Fruit fly (Drosophila melanogaster) Kc167 (cell line): ENCODE data around the gene Sam-S.

ENCODE experiments used
- Myc ChIP-seq: fragments of >200 bp; optimal IDR thresholded peaks from 2 replicates; lab custom pipeline; 2017; ENCODE audit warnings: missing external identifiers
- Sin3A ChIP-seq: fragments of >200 bp; optimal IDR thresholded peaks from 2 replicates; lab custom pipeline; 2018; ENCODE audit warnings: missing external identifiers
- h ChIP-seq: fragments of >200 bp; optimal IDR thresholded peaks from 3 replicates; lab custom pipeline; 2018; ENCODE audit warnings: missing external identifiers
- insv ChIP-seq: fragments of >200 bp; optimal IDR thresholded peaks from 3 replicates; lab custom pipeline; 2018; ENCODE audit warnings: missing external identifiers
- psq ChIP-seq: fragments of >200 bp; optimal IDR thresholded peaks from 2 replicates; lab custom pipeline; 2017; ENCODE audit warnings: missing external identifiers
- ttk ChIP-seq: sonication (Bioruptor generic); optimal IDR thresholded peaks from 2 replicates; lab custom pipeline; 2017; ENCODE audit warnings: missing external identifiers

Sam-S gene

DNA sequence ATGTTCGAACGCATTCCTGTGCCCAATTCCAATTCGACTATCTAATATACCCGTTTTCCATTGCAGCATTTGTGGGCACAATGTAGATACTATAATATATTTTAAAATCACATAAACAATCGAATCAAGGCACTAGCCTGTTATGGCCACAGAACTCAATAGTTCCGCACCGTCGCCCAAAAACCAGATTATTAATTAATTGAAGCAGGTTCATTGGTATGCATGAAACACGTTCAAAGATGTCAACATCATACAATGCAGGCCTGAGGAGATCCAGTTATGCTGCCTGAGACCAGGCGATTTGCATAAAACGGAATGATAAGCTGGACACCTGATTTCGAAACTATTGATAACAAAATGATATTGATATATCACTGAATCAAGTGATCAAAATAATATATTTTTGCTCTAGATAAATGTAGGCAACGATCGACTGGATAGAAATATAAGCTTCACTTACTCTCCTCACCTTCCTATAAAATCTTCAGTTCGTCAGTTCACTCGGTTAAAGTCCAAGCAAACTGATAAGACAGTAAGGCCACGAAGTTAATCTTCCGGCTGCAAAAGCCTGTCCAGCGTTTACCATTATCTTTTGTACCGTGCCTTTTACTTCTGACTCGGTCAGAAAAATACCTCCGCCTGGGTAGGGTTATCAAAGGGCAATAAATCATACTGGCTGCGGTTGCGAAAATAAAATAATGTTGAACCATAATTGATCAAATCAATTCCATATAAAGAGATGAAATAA is 28.9 kb downstream of the Sam-S start:
- no peak for TF ChIP-seq insv
- no peak for TF ChIP-seq Myc (lab: Kevin White, UChicago)
- TF ChIP-seq Sin3A = no peak

DNA sequence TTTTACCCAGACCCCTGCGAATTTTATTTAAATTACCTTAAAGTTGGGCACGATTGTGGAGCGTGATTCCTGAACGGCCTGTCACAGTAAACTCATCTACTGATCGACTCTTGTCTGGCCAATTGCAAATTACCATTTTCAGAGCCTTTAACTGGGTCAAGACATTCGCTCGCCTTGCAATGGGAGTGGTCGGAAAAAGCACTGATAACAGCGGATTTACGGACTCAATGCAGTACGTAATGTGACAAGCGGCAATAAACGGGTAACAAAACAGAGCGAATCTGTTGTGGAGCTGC is 29.4 kb downstream of the Sam-S start:
- no peak for TF ChIP-seq psq (lab: Kevin White, UChicago)
- no peak for TF ChIP-seq insv

dm6 chr2L:136747-137709 is 30.3 kb downstream of the Sam-S start:
- TF ChIP-seq psq (lab: Kevin White, UChicago) = no peak
- TF ChIP-seq Myc (lab: Kevin White, UChicago) = no peak
- no peak for TF ChIP-seq insv
- no peak for TF ChIP-seq ttk (lab: Kevin White, UChicago)
- no peak for TF ChIP-seq h
- no peak for TF ChIP-seq Sin3A

DNA sequence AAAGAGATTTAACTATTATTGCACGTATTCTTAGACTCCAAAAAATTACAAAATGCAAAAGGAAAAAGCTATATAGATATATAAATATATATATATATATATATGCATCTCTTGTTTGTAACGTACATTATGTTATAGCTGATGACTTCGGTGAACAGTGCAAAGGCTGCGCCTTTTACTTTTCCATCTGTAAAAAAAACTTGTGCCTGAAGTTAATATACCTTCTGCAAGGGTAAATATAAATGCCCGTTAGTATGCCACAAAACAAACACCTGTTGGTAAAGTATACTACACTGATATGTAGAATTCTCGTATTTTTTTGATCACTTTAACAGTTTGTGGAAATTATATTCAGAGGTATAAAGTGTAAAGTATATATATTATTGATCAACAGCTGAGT is 31.4 kb downstream of the Sam-S start:
- TF ChIP-seq Myc (lab: Kevin White, UChicago) (no peak), h (no peak), ttk (lab: Kevin White, UChicago) (no peak), Sin3A (no peak), psq (lab: Kevin White, UChicago) (no peak), insv (no peak)

dm6 chr2L:139610-140009 is 32.9 kb downstream of the Sam-S start:
- TF ChIP-seq insv = no peak
- no peak for TF ChIP-seq ttk (lab: Kevin White, UChicago)
- no peak for TF ChIP-seq Myc (lab: Kevin White, UChicago)
- TF ChIP-seq h = no peak
- TF ChIP-seq Sin3A = no peak
- no peak for TF ChIP-seq psq (lab: Kevin White, UChicago)

dm6 chr2L:140849-141248 is 34.1 kb downstream of the Sam-S start, which contains the start of the genes CG31975 and ovm:
CG31975 (minus strand) TSS chr2L:140992.
ovm (minus strand) TSS chr2L:140992.
- TF ChIP-seq Myc (lab: Kevin White, UChicago) = no peak
- TF ChIP-seq ttk (lab: Kevin White, UChicago) = no peak
- no peak for TF ChIP-seq psq (lab: Kevin White, UChicago)
- TF ChIP-seq Sin3A = no peak
- no peak for TF ChIP-seq insv
- no peak for TF ChIP-seq h

DNA sequence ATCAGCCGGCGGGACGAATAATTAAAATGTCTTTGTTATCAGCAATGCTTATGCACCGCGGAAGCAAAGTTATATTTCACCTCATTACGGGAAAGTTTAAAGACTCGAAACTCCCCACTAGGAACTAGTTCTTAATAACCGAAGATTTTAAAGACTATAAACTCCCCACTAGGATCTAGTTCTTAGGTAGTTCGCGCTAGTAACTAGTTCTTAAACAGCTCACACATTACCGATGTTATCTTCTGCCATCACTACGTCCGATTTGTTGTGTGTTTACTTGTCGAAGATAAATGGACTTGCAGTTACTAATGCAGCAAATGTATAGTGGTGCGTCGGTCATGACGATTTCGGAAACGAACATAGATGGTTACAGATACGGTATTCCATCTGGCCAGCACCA is 36.4 kb downstream of the Sam-S start, which contains the start of the genes CG31974 and CG11454:
Gene CG31974 (minus strand): TSS at position 4 of the 400 bp plus-strand sequence.
Gene CG11454 (plus strand): TSS at position 236 of the 400 bp plus-strand sequence.
- TF ChIP-seq Myc (lab: Kevin White, UChicago) = no peak
- no peak for TF ChIP-seq h
- TF ChIP-seq insv = no peak
- TF ChIP-seq ttk (lab: Kevin White, UChicago) = no peak
- no peak for TF ChIP-seq Sin3A
- no peak for TF ChIP-seq psq (lab: Kevin White, UChicago)

DNA sequence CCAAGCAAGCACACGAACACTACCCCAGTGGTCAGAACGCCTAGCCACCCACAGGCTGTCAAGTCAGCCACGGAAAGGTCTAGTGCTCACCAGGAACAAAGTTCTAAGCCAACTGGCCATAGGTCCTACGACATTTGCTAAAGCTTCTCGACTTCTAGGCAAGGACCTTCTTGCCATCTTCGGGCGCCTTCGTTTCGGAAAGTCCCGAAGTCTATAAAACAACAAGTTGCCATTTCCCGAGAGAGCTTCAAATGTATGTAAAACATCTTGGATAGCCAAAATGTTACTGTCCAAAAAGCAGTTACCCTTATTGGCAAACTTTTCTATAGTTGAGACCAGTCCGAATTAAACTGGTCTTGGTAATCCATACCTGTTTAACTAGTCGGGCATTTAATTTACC is 39.8 kb downstream of the Sam-S start:
- TF ChIP-seq h = no peak
- TF ChIP-seq Myc (lab: Kevin White, UChicago) = no peak
- TF ChIP-seq ttk (lab: Kevin White, UChicago) = no peak
- no peak for TF ChIP-seq psq (lab: Kevin White, UChicago)
- no peak for TF ChIP-seq insv
- TF ChIP-seq Sin3A = no peak

dm6 chr2L:153142-153541 is 46.4 kb downstream of the Sam-S start, which contains the start of gene CG42399:
CG42399 (minus strand) TSS chr2L:153300.
- TF ChIP-seq Myc (lab: Kevin White, UChicago) = no peak
- TF ChIP-seq ttk (lab: Kevin White, UChicago) = no peak
- no peak for TF ChIP-seq insv
- no peak for TF ChIP-seq h
- no peak for TF ChIP-seq psq (lab: Kevin White, UChicago)
- TF ChIP-seq Sin3A = no peak

DNA sequence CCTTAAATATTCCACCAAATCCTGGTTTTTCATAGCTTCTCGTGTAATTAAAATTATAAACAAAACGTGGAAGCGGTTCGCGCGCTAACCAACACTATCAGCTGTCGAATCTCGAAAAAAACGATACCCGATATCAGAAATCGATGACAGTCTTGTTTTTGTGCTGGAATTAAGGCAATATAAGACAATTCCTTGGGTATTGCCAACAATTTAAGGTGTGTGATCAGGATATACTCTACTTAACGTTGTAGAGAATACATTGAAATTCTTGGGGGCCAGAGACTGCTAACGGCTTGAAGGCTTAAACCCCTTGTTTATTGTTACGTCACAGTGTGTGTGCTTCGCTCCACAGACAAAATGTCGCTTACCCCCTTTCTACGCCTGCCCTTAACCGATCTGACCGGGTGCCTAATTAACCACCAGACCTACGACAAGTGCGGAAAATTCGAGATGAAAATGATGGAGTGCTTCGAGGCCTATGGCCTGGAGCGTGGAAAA is 48.6 kb downstream of the Sam-S start, which contains the start of gene Pus10:
Gene Pus10 (minus strand): TSS at position 91 of the 498 bp plus-strand sequence.
- TF ChIP-seq ttk (lab: Kevin White, UChicago) (no peak), psq (lab: Kevin White, UChicago) (no peak), Myc (lab: Kevin White, UChicago) (no peak), Sin3A (no peak), insv (no peak), h (no peak)

DNA sequence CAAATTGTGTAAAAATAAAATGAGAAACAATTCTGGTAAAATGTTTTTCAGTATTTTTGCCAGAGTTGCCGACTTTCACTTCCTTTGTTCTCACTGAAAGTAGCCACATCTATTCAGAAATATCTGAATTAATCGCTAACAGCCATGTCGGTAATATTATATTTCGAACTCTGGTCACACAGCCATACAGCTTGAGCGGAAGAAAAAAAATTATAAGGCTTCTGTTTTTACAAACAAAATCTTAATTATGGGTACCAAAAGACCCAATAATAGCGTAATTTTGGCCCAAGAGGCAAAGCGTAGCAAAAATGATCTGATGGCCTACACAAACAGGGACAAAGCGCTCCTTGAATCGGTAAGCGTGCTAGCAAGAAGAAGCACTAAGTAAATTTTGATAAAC is 49.3 kb downstream of the Sam-S start, which contains the start of gene CG3436:
Gene CG3436 (plus strand): TSS at position 36 of the 400 bp plus-strand sequence.
- no peak for TF ChIP-seq ttk (lab: Kevin White, UChicago)

DNA sequence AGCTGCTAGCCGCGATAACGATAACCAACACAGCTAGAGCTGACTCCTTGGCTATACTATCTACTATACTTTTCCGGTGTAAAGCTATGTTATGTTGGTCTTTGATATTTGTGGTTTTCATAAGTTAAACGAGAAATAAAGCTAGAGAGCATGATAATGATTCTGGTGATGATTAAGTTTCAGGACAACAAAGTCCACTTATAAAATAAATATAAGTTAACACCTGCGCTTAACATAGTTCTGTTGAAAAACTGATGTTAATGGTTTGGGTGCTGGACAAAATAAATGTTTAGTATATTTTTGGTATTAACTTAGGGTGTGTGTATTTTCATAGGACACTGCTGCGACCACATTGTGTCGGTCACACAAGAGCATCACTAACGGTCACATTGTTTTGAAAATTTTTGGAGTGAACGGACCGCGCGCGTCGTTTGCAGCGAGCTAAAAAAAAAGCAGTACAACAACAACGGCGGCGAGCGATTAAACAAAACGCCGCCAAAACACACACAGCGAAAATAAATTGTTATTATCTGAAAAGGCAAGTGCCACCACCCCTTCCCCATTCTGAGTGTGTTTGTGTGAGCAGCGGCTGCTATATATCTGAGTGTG is 52.0 kb downstream of the Sam-S start, which contains the start of the genes CG33635 and spen:
Gene CG33635 (minus strand): TSS at position 16 of the 609 bp plus-strand sequence.
Gene spen (plus strand): TSS at position 384 of the 609 bp plus-strand sequence.
- no peak for TF ChIP-seq psq (lab: Kevin White, UChicago)
- TF ChIP-seq Sin3A = no peak
- no peak for TF ChIP-seq ttk (lab: Kevin White, UChicago)
- no peak for TF ChIP-seq insv
- TF ChIP-seq Myc (lab: Kevin White, UChicago) = no peak
- TF ChIP-seq h = no peak
